Fruit fly (Drosophila melanogaster): Measurements from ENCODE around the gene CG10646.
A peak's percentile ranks its signal among the peaks of the same experiment; 100 is the strongest.

CG10646 gene

DNA sequence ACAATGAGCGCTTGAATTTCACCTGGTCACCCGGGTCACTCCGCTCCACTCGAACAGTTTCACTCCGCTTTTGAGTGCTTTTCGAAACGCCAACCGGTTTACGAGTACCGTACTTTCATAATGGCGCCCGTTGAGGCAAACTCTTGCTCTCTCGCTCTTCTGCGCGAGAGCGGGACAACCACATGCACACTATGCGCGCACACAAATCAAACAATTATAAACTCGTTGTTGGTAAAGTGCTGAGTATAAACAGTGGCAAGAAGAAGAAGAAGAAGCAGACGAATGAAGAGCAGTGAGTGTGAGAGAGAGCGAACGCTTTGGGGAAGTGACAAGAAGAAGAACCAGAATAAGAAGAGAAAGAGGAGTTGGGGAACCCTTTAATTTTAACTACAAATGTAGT, 35.7 kb downstream of the CG10646 start, which contains the start of gene eyg (continued):
- TF ChIP-seq fd102C (GFP tag; optimal IDR thresholded peaks at IDR 0.05) (peak; percentile 48), zfh1 (GFP tag; IDR thresholded peaks at IDR 0.05) (0 out of 3 replicates have a peak, but pooled peaks have one; percentile 11), CG13775 (GFP tag; optimal IDR thresholded peaks at IDR 0.05) (peak; percentile 28), Mad (GFP tag; optimal IDR thresholded peaks at IDR 0.05) (peak; percentile 46), Chrac-16 (GFP tag; optimal IDR thresholded peaks at IDR 0.05) (no peak), CG11456 (GFP tag; IDR thresholded peaks at IDR 0.05) (no peak), Fer3 (tag; optimal IDR thresholded peaks at IDR 0.05) (peak; percentile 14), pb (GFP tag; optimal IDR thresholded peaks at IDR 0.05) (peak; percentile 79), Sry-δ (GFP tag; optimal IDR thresholded peaks at IDR 0.05) (peak; percentile 16), dm (GFP tag; optimal IDR thresholded peaks at IDR 0.05) (peak; percentile 14), CG6683 (GFP tag; optimal IDR thresholded peaks at IDR 0.05) (no peak), CG15073 (GFP tag; optimal IDR thresholded peaks at IDR 0.05) (no peak), sd (tag; optimal IDR thresholded peaks at IDR 0.05) (no peak), oc (tag; optimal IDR thresholded peaks at IDR 0.05) (peak; percentile 48), CG17829 (tag; optimal IDR thresholded peaks at IDR 0.05) (peak; percentile 52), CG14710 (tag; optimal IDR thresholded peaks at IDR 0.05) (peak; percentile 37), lab (GFP tag; optimal IDR thresholded peaks at IDR 0.05) (no peak), CoRest (tag; optimal IDR thresholded peaks at IDR 0.05) (peak; percentile 86), BtbVII (GFP tag; optimal IDR thresholded peaks at IDR 0.05) (peak; percentile 8), bcd (GFP tag; optimal IDR thresholded peaks at IDR 0.05) (peak; percentile 56), dmrt11E (tag; optimal IDR thresholded peaks at IDR 0.05) (peak; percentile 19), Aef1 (GFP tag; IDR thresholded peaks at IDR 0.05) (peak; percentile 86), slbo (GFP tag; IDR thresholded peaks at IDR 0.05) (0 out of 2 replicates have a peak, but pooled peaks have one; percentile 20), CG4707 (GFP tag; optimal IDR thresholded peaks at IDR 0.05) (peak; percentile 5), pfk (GFP tag; optimal IDR thresholded peaks at IDR 0.05) (peak; percentile 43), Mes4 (GFP tag; optimal IDR thresholded peaks at IDR 0.05) (peak; percentile 44), D (optimal IDR thresholded peaks at IDR 0.05) (no peak), D (GFP tag; optimal IDR thresholded peaks at IDR 0.05) (peak; percentile 11), nmo (GFP tag; optimal IDR thresholded peaks at IDR 0.05) (peak; percentile 50), Abd-B (GFP tag; optimal IDR thresholded peaks at IDR 0.05) (peak; percentile 37), CG10209 (GFP tag; optimal IDR thresholded peaks at IDR 0.05) (peak; percentile 40), slou (GFP tag; optimal IDR thresholded peaks at IDR 0.05) (no peak), CG15011 (GFP tag; optimal IDR thresholded peaks at IDR 0.05) (peak; percentile 11), Ets97D (GFP tag; optimal IDR thresholded peaks at IDR 0.05) (peak; percentile 12), Nf-YB (GFP tag; optimal IDR thresholded peaks at IDR 0.05) (peak; percentile 100), CG8765 (GFP tag; IDR thresholded peaks at IDR 0.05) (0 out of 2 replicates have a peak, but pooled peaks have one; percentile 9), CG9817 (tag; optimal IDR thresholded peaks at IDR 0.05) (no peak), CG7928 (GFP tag; optimal IDR thresholded peaks at IDR 0.05) (no peak), z (GFP tag; IDR thresholded peaks at IDR 0.05) (peak; percentile 100), gsb-n (tag; optimal IDR thresholded peaks at IDR 0.05) (peak; percentile 55), dan (GFP tag; IDR thresholded peaks at IDR 0.05) (no peak), CG4617 (GFP tag; optimal IDR thresholded peaks at IDR 0.05; ENCODE audit: borderline replicate concordance) (no peak), Blimp-1 (GFP tag; optimal IDR thresholded peaks at IDR 0.05) (peak; percentile 26), CG32767 (GFP tag; IDR thresholded peaks at IDR 0.05) (no peak), grn (GFP tag; optimal IDR thresholded peaks at IDR 0.05) (peak; percentile 30), aop (GFP tag; IDR thresholded peaks at IDR 0.05) (peak; percentile 36; the same call in 1 of the 2 replicates), repo (GFP tag; optimal IDR thresholded peaks at IDR 0.05) (peak; percentile 15), crol (GFP tag; IDR thresholded peaks at IDR 0.05) (peak; percentile 79), fd96Cb (tag; optimal IDR thresholded peaks at IDR 0.05) (no peak), scrt (GFP tag; optimal IDR thresholded peaks at IDR 0.05) (no peak), gt (GFP tag; IDR thresholded peaks at IDR 0.05) (no peak)
